Worm (Caenorhabditis elegans): ENCODE measurements around the gene arx-6.

DNA sequence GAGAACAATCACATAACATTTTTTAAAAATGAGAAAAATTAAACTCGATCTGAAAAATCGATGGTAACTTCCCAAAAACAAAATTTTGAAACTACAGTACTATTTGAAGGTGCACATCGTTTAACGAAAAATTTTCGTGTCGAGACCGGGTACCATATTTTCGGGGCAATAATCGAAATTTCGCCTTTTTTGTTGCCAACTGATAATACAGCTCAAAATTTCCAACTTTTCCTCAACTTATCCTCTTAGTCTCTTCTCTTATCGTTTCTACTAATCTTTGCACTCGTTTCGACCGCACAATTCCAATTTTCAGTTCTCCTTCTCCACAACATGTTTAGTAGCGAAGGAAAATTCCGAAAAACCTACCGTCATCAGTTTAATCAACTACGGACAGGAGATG, 28.4 kb downstream of the arx-6 start, which contains the start of gene rom-1:
- TF ChIP-seq ama-1 (optimal IDR thresholded peaks at IDR 0.05) (no peak), F13C5.2 (tag; optimal IDR thresholded peaks at IDR 0.05) (no peak), flt-1 (GFP tag; IDR thresholded peaks at IDR 0.05) (no peak), ets-7 (tag; optimal IDR thresholded peaks at IDR 0.05) (no peak), aly-1 (tag; optimal IDR thresholded peaks at IDR 0.05) (no peak), tra-4 (tag; optimal IDR thresholded peaks at IDR 0.05) (no peak), tbx-11 (GFP tag; IDR thresholded peaks at IDR 0.05) (no peak)

Data from whole organism, early embryonic.